Fruit fly (Drosophila melanogaster) whole organism, wandering third instar larva: ENCODE data around the gene CG42335.

Experiments
- HLH106 ChIP-seq: fragments of 200-800 bp; optimal IDR thresholded peaks from 3 replicates; lab custom pipeline; 2019; ENCODE audit warnings: missing biosample characterization, mild to moderate bottlenecking, missing genetic modification characterization, moderate library complexity
- tai ChIP-seq: sonication (Bioruptor generic); optimal IDR thresholded peaks from 2 replicates; lab custom pipeline; 2016; ENCODE audit warnings: missing biosample characterization, missing genetic modification characterization

Gene CG42335

dm6 chr3R:21808622-21809347 is 50.2 kb downstream of the CG42335 start (continued):
- TF ChIP-seq HLH106 (tag; lab: Kevin White, UChicago) (no peak), tai (GFP tag; lab: Kevin White, UChicago) (no peak)
